Fruit fly (Drosophila melanogaster) whole organism, prepupa: ENCODE measurements around the gene Bug22.

Experiments used
- Blimp-1 ChIP-seq: fragments of 200-800 bp; sonication (Bioruptor generic); optimal IDR thresholded peaks from 3 replicates; lab custom pipeline; 2017; ENCODE audit warnings: missing biosample characterization, missing genetic modification characterization, mild to moderate bottlenecking, moderate library complexity, missing genetic modification reagents
- CG10669 ChIP-seq: fragments of 200-800 bp; sonication (Bioruptor generic); optimal IDR thresholded peaks from 3 replicates; lab custom pipeline; 2018; ENCODE audit warnings: missing biosample characterization, mild to moderate bottlenecking, missing genetic modification characterization, moderate library complexity
- CG11294 ChIP-seq: fragments of 200-800 bp; sonication (Bioruptor generic); IDR thresholded peaks from 2 replicates; pipeline ENCODE4 v1.3.6; 2022; ENCODE audit warnings: missing biosample characterization, missing genetic modification characterization
- CG1621 ChIP-seq: fragments of 200-800 bp; sonication (Bioruptor generic); optimal IDR thresholded peaks from 3 replicates; lab custom pipeline; 2018; ENCODE audit warnings: missing biosample characterization, mild to moderate bottlenecking, missing genetic modification characterization
- CG16779 ChIP-seq: fragments of 200-800 bp; sonication (Bioruptor generic); optimal IDR thresholded peaks from 3 replicates; lab custom pipeline; 2017; ENCODE audit warnings: missing biosample characterization, mild to moderate bottlenecking, missing genetic modification characterization
- CG3032 ChIP-seq: fragments of 200-800 bp; optimal IDR thresholded peaks from 2 replicates; lab custom pipeline; 2019; ENCODE audit warnings: missing biosample characterization, mild to moderate bottlenecking, missing genetic modification characterization, moderate library complexity
- CG31627 ChIP-seq: fragments of 200-800 bp; sonication (Bioruptor generic); optimal IDR thresholded peaks from 3 replicates; lab custom pipeline; 2016; ENCODE audit warnings: missing biosample characterization, missing genetic modification characterization
- CG32006 ChIP-seq: fragments of 200-800 bp; sonication (Bioruptor generic); optimal IDR thresholded peaks from 3 replicates; lab custom pipeline; 2017; ENCODE audit warnings: missing biosample characterization, mild to moderate bottlenecking, missing genetic modification characterization
- CG34406 ChIP-seq: fragments of 200-800 bp; sonication (Bioruptor generic); optimal IDR thresholded peaks from 3 replicates; lab custom pipeline; 2016; ENCODE audit warnings: missing biosample characterization, missing genetic modification characterization
- CG3919 ChIP-seq: fragments of 200-800 bp; sonication (Bioruptor generic); optimal IDR thresholded peaks from 3 replicates; lab custom pipeline; 2016; ENCODE audit warnings: missing biosample characterization, missing genetic modification characterization
- CG4318 ChIP-seq: fragments of 200-800 bp; sonication (Bioruptor generic); optimal IDR thresholded peaks from 3 replicates; lab custom pipeline; 2017; ENCODE audit warnings: missing biosample characterization, mild to moderate bottlenecking, missing genetic modification characterization
- CG6808 ChIP-seq: fragments of 200-800 bp; sonication (Bioruptor generic); optimal IDR thresholded peaks from 3 replicates; lab custom pipeline; 2017; ENCODE audit warnings: missing biosample characterization, missing genetic modification characterization, mild to moderate bottlenecking, moderate library complexity, missing genetic modification reagents
- CG6854 ChIP-seq: fragments of 200-800 bp; sonication (Bioruptor generic); optimal IDR thresholded peaks from 2 replicates; lab custom pipeline; 2017; ENCODE audit warnings: missing biosample characterization, mild to moderate bottlenecking, missing genetic modification characterization
- CG7368 ChIP-seq: fragments of 200-800 bp; sonication (Bioruptor generic); optimal IDR thresholded peaks from 3 replicates; lab custom pipeline; 2016; ENCODE audit warnings: missing biosample characterization, missing genetic modification characterization
- CG8119 ChIP-seq: fragments of 200-800 bp; sonication (Bioruptor generic); IDR thresholded peaks from 3 replicates; pipeline ENCODE4 v1.3.6; 2022; ENCODE audit warnings: missing biosample characterization, missing genetic modification characterization
- CG8632 ChIP-seq: fragments of 200-800 bp; sonication (Bioruptor generic); optimal IDR thresholded peaks from 3 replicates; lab custom pipeline; 2016; ENCODE audit warnings: missing biosample characterization, missing genetic modification characterization
- CG9139 ChIP-seq: fragments of 200-800 bp; sonication (Bioruptor generic); optimal IDR thresholded peaks from 3 replicates; lab custom pipeline; 2017; ENCODE audit warnings: missing biosample characterization, mild to moderate bottlenecking, missing genetic modification characterization
- Eip75B ChIP-seq: fragments of 200-800 bp; sonication (Bioruptor generic); optimal IDR thresholded peaks from 3 replicates; lab custom pipeline; 2016; ENCODE audit warnings: missing biosample characterization, missing genetic modification characterization
- Eip78C ChIP-seq: fragments of 200-800 bp; sonication (Bioruptor generic); peaks from one replicate; lab custom pipeline; 2016; ENCODE audit warnings: missing biosample characterization, missing genetic modification characterization
- Eip93F ChIP-seq: fragments of 200-800 bp; sonication (Bioruptor generic); optimal IDR thresholded peaks from 2 replicates; lab custom pipeline; 2016; ENCODE audit warnings: missing biosample characterization, mild to moderate bottlenecking, missing genetic modification characterization
- Ets21C ChIP-seq: fragments of 200-800 bp; sonication (Bioruptor generic); optimal IDR thresholded peaks from 3 replicates; lab custom pipeline; 2016; ENCODE audit warnings: missing biosample characterization, missing genetic modification characterization
- Hr4 ChIP-seq: fragments of 200-800 bp; sonication (Bioruptor generic); optimal IDR thresholded peaks from 3 replicates; lab custom pipeline; 2016; ENCODE audit warnings: missing biosample characterization, missing genetic modification characterization
- Lpt ChIP-seq: fragments of 200-800 bp; sonication (Bioruptor generic); optimal IDR thresholded peaks from 3 replicates; lab custom pipeline; 2016; ENCODE audit warnings: missing biosample characterization, missing genetic modification characterization
- Met ChIP-seq: fragments of 200-800 bp; sonication (Bioruptor generic); optimal IDR thresholded peaks from 3 replicates; lab custom pipeline; 2016; ENCODE audit warnings: missing biosample characterization, missing genetic modification characterization
- OdsH ChIP-seq: fragments of 200-800 bp; sonication (Bioruptor generic); optimal IDR thresholded peaks from 3 replicates; lab custom pipeline; 2016; ENCODE audit warnings: missing biosample characterization, missing genetic modification characterization
- Smox ChIP-seq: fragments of 200-800 bp; sonication (Bioruptor generic); optimal IDR thresholded peaks from 3 replicates; lab custom pipeline; 2016; ENCODE audit warnings: missing biosample characterization, missing genetic modification characterization
- Sox102F ChIP-seq: fragments of 200-800 bp; sonication (Bioruptor generic); optimal IDR thresholded peaks from 2 replicates; lab custom pipeline; 2016; ENCODE audit warnings: missing biosample characterization, mild to moderate bottlenecking, missing genetic modification characterization
- Sox14 ChIP-seq: fragments of 200-800 bp; sonication (Bioruptor generic); optimal IDR thresholded peaks from 3 replicates; lab custom pipeline; 2016; ENCODE audit warnings: missing biosample characterization, missing genetic modification characterization
- Sox15 ChIP-seq: fragments of 200-800 bp; sonication (Bioruptor generic); optimal IDR thresholded peaks from 3 replicates; lab custom pipeline; 2016; ENCODE audit warnings: missing biosample characterization, missing genetic modification characterization
- achi ChIP-seq: fragments of 200-800 bp; sonication (Bioruptor generic); optimal IDR thresholded peaks from 3 replicates; lab custom pipeline; 2016; ENCODE audit warnings: missing biosample characterization, missing genetic modification characterization
- cyc ChIP-seq: fragments of 200-800 bp; sonication (Bioruptor generic); optimal IDR thresholded peaks from 3 replicates; lab custom pipeline; 2016; ENCODE audit warnings: missing biosample characterization, missing genetic modification characterization
- dac ChIP-seq: fragments of 200-800 bp; sonication (Bioruptor generic); optimal IDR thresholded peaks from 2 replicates; lab custom pipeline; 2017; ENCODE audit warnings: missing biosample characterization, mild to moderate bottlenecking, missing genetic modification characterization
- dsx ChIP-seq: fragments of 200-800 bp; optimal IDR thresholded peaks from 3 replicates; lab custom pipeline; 2019; ENCODE audit warnings: missing biosample characterization, mild to moderate bottlenecking, missing genetic modification characterization, moderate library complexity; ENCODE audit not compliant: poor library complexity, severe bottlenecking
- eg ChIP-seq: fragments of 200-800 bp; sonication (Bioruptor generic); IDR thresholded peaks from 3 replicates; pipeline ENCODE4 v1.3.6; 2022; ENCODE audit warnings: missing biosample characterization, missing genetic modification characterization
- esn ChIP-seq: fragments of 200-800 bp; sonication (Bioruptor generic); optimal IDR thresholded peaks from 2 replicates; lab custom pipeline; 2016; ENCODE audit warnings: missing biosample characterization, mild to moderate bottlenecking, missing genetic modification characterization, moderate library complexity
- fd59A ChIP-seq: fragments of 200-800 bp; sonication (Bioruptor generic); optimal IDR thresholded peaks from 2 replicates; lab custom pipeline; 2017; ENCODE audit warnings: missing biosample characterization, mild to moderate bottlenecking, missing genetic modification characterization, missing genetic modification reagents
- fd85E ChIP-seq: fragments of 200-800 bp; sonication (Bioruptor generic); optimal IDR thresholded peaks from 3 replicates; lab custom pipeline; 2016; ENCODE audit warnings: missing biosample characterization, missing genetic modification characterization
- fkh ChIP-seq: fragments of 200-800 bp; sonication (Bioruptor generic); optimal IDR thresholded peaks from 3 replicates; lab custom pipeline; 2017; ENCODE audit warnings: missing biosample characterization, mild to moderate bottlenecking, missing genetic modification characterization, moderate library complexity
- lz ChIP-seq: fragments of 200-800 bp; sonication (Bioruptor generic); optimal IDR thresholded peaks from 3 replicates; lab custom pipeline; 2016; ENCODE audit warnings: missing biosample characterization, missing genetic modification characterization
- salr ChIP-seq, 2 experiments: fragments of 200-800 bp; sonication (Bioruptor generic); optimal IDR thresholded peaks; 3 replicates each; lab custom pipeline; 2016 to 2018; ENCODE audit warnings: missing biosample characterization in 2 of 2, missing genetic modification characterization in 2 of 2, mild to moderate bottlenecking in 1 of 2
- spab ChIP-seq: fragments of 200-800 bp; sonication (Bioruptor generic); optimal IDR thresholded peaks from 2 replicates; lab custom pipeline; 2017; ENCODE audit warnings: missing biosample characterization, mild to moderate bottlenecking, missing genetic modification characterization, missing genetic modification reagents
- ss ChIP-seq, 2 experiments: fragments of 200-800 bp; sonication (Bioruptor generic); optimal IDR thresholded peaks; 2 replicates in 1 of 2; 3 replicates in 1 of 2; lab custom pipeline; 2017 to 2018; ENCODE audit warnings: mild to moderate bottlenecking in 2 of 2, missing biosample characterization in 2 of 2, missing genetic modification characterization in 2 of 2, moderate library complexity in 1 of 2
- topi ChIP-seq: fragments of 200-800 bp; sonication (Bioruptor generic); optimal IDR thresholded peaks from 3 replicates; lab custom pipeline; 2016; ENCODE audit warnings: missing biosample characterization, missing genetic modification characterization

Gene Bug22

DNA sequence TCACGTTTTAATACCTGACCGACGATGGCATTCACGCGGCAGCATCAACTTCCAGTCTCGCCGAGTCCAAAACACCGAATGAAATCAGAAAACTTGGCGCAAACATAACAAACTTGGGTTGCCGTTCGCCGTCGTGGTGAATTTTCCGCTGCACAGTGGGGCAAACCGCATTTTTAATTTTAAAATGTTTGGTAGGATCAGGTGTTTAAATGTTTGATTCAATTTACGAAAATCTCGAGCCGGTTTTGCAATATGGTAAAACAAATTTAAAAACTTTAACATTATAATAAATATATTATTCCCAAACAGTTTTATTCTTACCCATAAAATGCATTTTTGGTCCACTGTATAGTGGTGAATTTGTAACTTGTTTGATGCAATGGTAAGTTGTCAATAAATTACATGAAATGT is 43.6 kb upstream of the Bug22 start, which contains the start of gene RluA-1 (continued):
- TF ChIP-seq Smox (GFP tag; lab: Kevin White, UChicago) (peak; percentile 93), Hr4 (peak; percentile 98), fd59A (GFP tag; lab: Kevin White, UChicago) (peak; percentile 96), Eip93F (GFP tag; lab: Kevin White, UChicago) (peak; percentile 85), CG3032 (peak; percentile 97), Blimp-1 (GFP tag; lab: Kevin White, UChicago) (peak; percentile 82), OdsH (GFP tag; lab: Kevin White, UChicago) (peak; percentile 97), CG4318 (peak; percentile 97)
- TF ChIP-seq, all 60 proteins: peak for 59

DNA sequence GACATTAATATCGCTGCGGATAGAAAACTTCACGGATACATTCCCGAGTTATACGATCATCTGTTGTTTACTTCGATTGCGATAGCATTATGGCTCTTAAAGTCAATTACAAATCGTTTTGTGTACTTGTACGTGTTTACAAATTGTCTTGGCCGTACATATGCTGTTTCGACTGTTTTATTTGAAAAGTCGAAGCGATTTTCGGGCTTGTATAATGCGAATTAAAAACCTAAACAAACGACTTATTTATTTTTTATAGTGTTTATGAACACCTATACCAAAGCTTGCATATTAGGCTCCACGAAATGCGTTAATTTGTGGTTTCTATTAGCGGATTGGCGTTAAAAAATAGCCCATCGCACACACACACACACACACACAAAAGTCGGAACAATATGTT is 41.5 kb upstream of the Bug22 start:
- TF ChIP-seq fkh (GFP tag; lab: Kevin White, UChicago) (peak; percentile 69), OdsH (GFP tag; lab: Kevin White, UChicago) (no peak), topi (no peak), CG11294 (no peak), CG3919 (no peak), cyc (GFP tag; lab: Kevin White, UChicago) (no peak)
- TF ChIP-seq, all 60 proteins: peak for 1

DNA sequence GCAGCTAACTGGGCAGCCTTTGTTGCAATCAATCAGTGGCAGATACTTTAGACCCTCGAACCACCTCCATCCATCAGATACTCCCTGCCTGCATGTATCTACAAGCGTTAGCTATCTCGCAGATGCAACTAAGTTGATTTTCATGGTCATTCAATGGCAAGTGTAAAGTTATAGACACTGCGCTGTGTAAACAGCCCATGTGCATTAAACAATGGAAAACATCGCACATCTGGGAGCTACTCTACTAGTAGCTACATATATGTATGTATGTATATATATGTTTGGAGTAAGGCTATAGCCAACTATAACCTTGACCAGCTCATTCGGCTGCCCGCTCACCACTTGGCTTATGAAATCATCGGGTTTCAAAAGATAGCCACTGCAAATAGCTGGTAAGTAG is 39.5 kb upstream of the Bug22 start:
- TF ChIP-seq CG8119 (GFP tag; lab: Robert Waterston, UW) (no peak), dsx (GFP tag; lab: Kevin White, UChicago) (peak; percentile 36), CG1621 (tag; lab: Kevin White, UChicago) (no peak), Eip78C (GFP tag; lab: Kevin White, UChicago) (peak; percentile 16), Ets21C (no peak), CG9139 (GFP tag; lab: Kevin White, UChicago) (no peak)

DNA sequence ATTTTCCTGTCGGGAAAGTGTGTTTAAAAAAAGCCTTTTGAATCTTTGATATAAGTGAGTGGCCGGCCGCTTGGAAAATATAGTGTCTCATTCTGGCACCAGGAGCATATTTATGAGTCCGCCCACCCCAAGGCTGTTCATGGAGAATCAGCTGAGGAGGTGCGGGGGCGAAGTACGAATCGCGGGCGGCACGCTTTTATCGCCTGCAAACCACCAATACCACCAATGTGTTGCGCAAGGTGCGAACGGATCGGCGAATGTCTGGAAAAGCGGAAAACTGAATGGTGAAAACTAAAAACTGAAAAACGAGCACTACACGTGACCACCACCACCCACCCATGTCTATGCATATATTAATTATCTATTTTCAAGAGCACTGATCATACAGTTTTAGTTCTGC is 38.3 kb upstream of the Bug22 start:
- TF ChIP-seq CG3919 (no peak), CG11294 (no peak), cyc (GFP tag; lab: Kevin White, UChicago) (no peak), Eip75B (GFP tag; lab: Kevin White, UChicago) (no peak), CG8632 (GFP tag; lab: Kevin White, UChicago) (no peak), eg (GFP tag; lab: Robert Waterston, UW) (no peak), CG6854 (GFP tag; lab: Kevin White, UChicago) (no peak)
- TF ChIP-seq, all 60 proteins: peak for 0

DNA sequence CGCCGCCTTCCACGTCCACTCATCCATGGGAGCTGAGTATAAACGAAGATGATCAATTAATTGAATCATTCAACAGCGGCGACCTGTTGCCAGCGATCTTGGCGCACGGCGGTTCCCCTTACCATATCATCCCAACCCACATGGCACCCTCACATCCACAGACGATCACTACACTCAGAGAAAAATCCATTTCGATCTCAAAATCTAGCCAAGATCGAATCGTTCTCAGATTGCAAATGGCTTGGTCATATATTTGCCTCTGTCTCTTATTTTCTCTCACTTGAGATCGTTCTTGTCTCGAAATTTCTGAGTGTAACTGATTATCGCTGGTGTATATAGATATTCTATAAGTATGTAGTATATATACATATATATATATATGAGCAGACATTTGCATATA is 37.7 kb upstream of the Bug22 start:
- peak; percentile 13 for TF ChIP-seq Lpt (GFP tag; lab: Kevin White, UChicago)
- peak; percentile 30 for TF ChIP-seq Sox14 (GFP tag; lab: Kevin White, UChicago)
- no peak for TF ChIP-seq CG16779 (tag; lab: Kevin White, UChicago)
- TF ChIP-seq Met (GFP tag; lab: Kevin White, UChicago): peak; percentile 25
- TF ChIP-seq CG6808: peak; percentile 48
- TF ChIP-seq CG1621 (tag; lab: Kevin White, UChicago): no peak
- peak; percentile 67 for TF ChIP-seq CG32006 (GFP tag; lab: Kevin White, UChicago)
- peak; percentile 24 for TF ChIP-seq esn (GFP tag; lab: Kevin White, UChicago)
- TF ChIP-seq CG10669: peak; percentile 75
- TF ChIP-seq CG7368 (GFP tag; lab: Kevin White, UChicago): peak; percentile 37
- peak; percentile 42 for TF ChIP-seq Sox102F (GFP tag; lab: Kevin White, UChicago)
- no peak for TF ChIP-seq ss (GFP tag; optimal IDR thresholded peaks at IDR 0.05; lab: Kevin White, UChicago)
- TF ChIP-seq CG8119 (GFP tag; lab: Robert Waterston, UW): no peak
- TF ChIP-seq CG34406 (GFP tag; lab: Kevin White, UChicago): peak; percentile 46
- peak; percentile 60 for TF ChIP-seq CG3032
- TF ChIP-seq Sox15 (GFP tag; lab: Kevin White, UChicago): peak; percentile 25
- no peak for TF ChIP-seq Eip93F (GFP tag; lab: Kevin White, UChicago)
- peak; percentile 54 for TF ChIP-seq achi (GFP tag; lab: Kevin White, UChicago)
- peak; percentile 14 for TF ChIP-seq CG31627 (GFP tag; lab: Kevin White, UChicago)
- TF ChIP-seq salr (GFP tag; optimal IDR thresholded peaks at IDR 0.05; lab: Kevin White, UChicago): peak in 1 of 2 experiments; percentile 30
- 0 out of 2 replicates have a peak, but pooled peaks have one; percentile 13 for TF ChIP-seq CG11294
- TF ChIP-seq CG9139 (GFP tag; lab: Kevin White, UChicago): no peak
- peak; percentile 55 for TF ChIP-seq spab (GFP tag; lab: Kevin White, UChicago)
- no peak for TF ChIP-seq dac (GFP tag; lab: Kevin White, UChicago)
- peak; percentile 81 for TF ChIP-seq Eip78C (GFP tag; lab: Kevin White, UChicago)
- TF ChIP-seq fd85E (GFP tag; lab: Kevin White, UChicago): no peak
- TF ChIP-seq lz (GFP tag; lab: Kevin White, UChicago): peak; percentile 7
- TF ChIP-seq Blimp-1 (GFP tag; lab: Kevin White, UChicago): no peak
